Fruit fly (Drosophila melanogaster) whole organism, prepupa: Measurements from ENCODE around the gene nis.

Experiments
- CG10631 ChIP-seq: fragments of 200-800 bp; sonication (Bioruptor generic); optimal IDR thresholded peaks from 2 replicates; lab custom pipeline; 2016; ENCODE audit warnings: missing biosample characterization, missing genetic modification characterization
- CG10669 ChIP-seq: fragments of 200-800 bp; sonication (Bioruptor generic); optimal IDR thresholded peaks from 3 replicates; lab custom pipeline; 2018; ENCODE audit warnings: missing biosample characterization, mild to moderate bottlenecking, missing genetic modification characterization, moderate library complexity
- CG11294 ChIP-seq: fragments of 200-800 bp; sonication (Bioruptor generic); IDR thresholded peaks from 2 replicates; pipeline ENCODE4 v1.3.6; 2022; ENCODE audit warnings: missing biosample characterization, missing genetic modification characterization
- CG11762 ChIP-seq: fragments of 200-800 bp; sonication (Bioruptor generic); optimal IDR thresholded peaks from 3 replicates; lab custom pipeline; 2016; ENCODE audit warnings: missing biosample characterization, missing genetic modification characterization; ENCODE audit not compliant: insufficient read depth
- CG11902 ChIP-seq: fragments of 200-800 bp; sonication (Bioruptor generic); optimal IDR thresholded peaks from 3 replicates; lab custom pipeline; 2016; ENCODE audit warnings: missing biosample characterization, missing genetic modification characterization
- CG1621 ChIP-seq: fragments of 200-800 bp; sonication (Bioruptor generic); optimal IDR thresholded peaks from 3 replicates; lab custom pipeline; 2018; ENCODE audit warnings: missing biosample characterization, mild to moderate bottlenecking, missing genetic modification characterization
- CG16779 ChIP-seq: fragments of 200-800 bp; sonication (Bioruptor generic); optimal IDR thresholded peaks from 3 replicates; lab custom pipeline; 2017; ENCODE audit warnings: missing biosample characterization, mild to moderate bottlenecking, missing genetic modification characterization
- CG3032 ChIP-seq: fragments of 200-800 bp; optimal IDR thresholded peaks from 2 replicates; lab custom pipeline; 2019; ENCODE audit warnings: missing biosample characterization, mild to moderate bottlenecking, missing genetic modification characterization, moderate library complexity
- CG31627 ChIP-seq: fragments of 200-800 bp; sonication (Bioruptor generic); optimal IDR thresholded peaks from 3 replicates; lab custom pipeline; 2016; ENCODE audit warnings: missing biosample characterization, missing genetic modification characterization
- CG32006 ChIP-seq: fragments of 200-800 bp; sonication (Bioruptor generic); optimal IDR thresholded peaks from 3 replicates; lab custom pipeline; 2017; ENCODE audit warnings: missing biosample characterization, mild to moderate bottlenecking, missing genetic modification characterization
- CG34406 ChIP-seq: fragments of 200-800 bp; sonication (Bioruptor generic); optimal IDR thresholded peaks from 3 replicates; lab custom pipeline; 2016; ENCODE audit warnings: missing biosample characterization, missing genetic modification characterization
- CG3919 ChIP-seq: fragments of 200-800 bp; sonication (Bioruptor generic); optimal IDR thresholded peaks from 3 replicates; lab custom pipeline; 2016; ENCODE audit warnings: missing biosample characterization, missing genetic modification characterization
- CG4318 ChIP-seq: fragments of 200-800 bp; sonication (Bioruptor generic); optimal IDR thresholded peaks from 3 replicates; lab custom pipeline; 2017; ENCODE audit warnings: missing biosample characterization, mild to moderate bottlenecking, missing genetic modification characterization
- CG6276 ChIP-seq: fragments of 200-800 bp; sonication (Bioruptor generic); optimal IDR thresholded peaks from 2 replicates; lab custom pipeline; 2017; ENCODE audit warnings: missing biosample characterization, mild to moderate bottlenecking, missing genetic modification characterization
- CG6792 ChIP-seq: fragments of 200-800 bp; sonication (Bioruptor generic); optimal IDR thresholded peaks from 3 replicates; lab custom pipeline; 2016; ENCODE audit warnings: missing biosample characterization, missing genetic modification characterization
- CG6808 ChIP-seq: fragments of 200-800 bp; sonication (Bioruptor generic); optimal IDR thresholded peaks from 3 replicates; lab custom pipeline; 2017; ENCODE audit warnings: missing biosample characterization, missing genetic modification characterization, mild to moderate bottlenecking, moderate library complexity, missing genetic modification reagents
- CG8319 ChIP-seq: fragments of 200-800 bp; sonication (Bioruptor generic); optimal IDR thresholded peaks from 3 replicates; lab custom pipeline; 2016; ENCODE audit warnings: missing biosample characterization, missing genetic modification characterization
- CG9139 ChIP-seq: fragments of 200-800 bp; sonication (Bioruptor generic); optimal IDR thresholded peaks from 3 replicates; lab custom pipeline; 2017; ENCODE audit warnings: missing biosample characterization, mild to moderate bottlenecking, missing genetic modification characterization
- Eip75B ChIP-seq: fragments of 200-800 bp; sonication (Bioruptor generic); optimal IDR thresholded peaks from 3 replicates; lab custom pipeline; 2016; ENCODE audit warnings: missing biosample characterization, missing genetic modification characterization
- Eip78C ChIP-seq: fragments of 200-800 bp; sonication (Bioruptor generic); peaks from one replicate; lab custom pipeline; 2016; ENCODE audit warnings: missing biosample characterization, missing genetic modification characterization
- Ets21C ChIP-seq: fragments of 200-800 bp; sonication (Bioruptor generic); optimal IDR thresholded peaks from 3 replicates; lab custom pipeline; 2016; ENCODE audit warnings: missing biosample characterization, missing genetic modification characterization
- Ets96B ChIP-seq: fragments of 200-800 bp; optimal IDR thresholded peaks from 2 replicates; lab custom pipeline; 2019; ENCODE audit warnings: missing biosample characterization, mild to moderate bottlenecking, missing genetic modification characterization, moderate library complexity
- Gug ChIP-seq: fragments of 200-800 bp; sonication (Bioruptor generic); IDR thresholded peaks from 2 replicates; pipeline ENCODE4 v1.3.6; 2022; ENCODE audit warnings: missing biosample characterization, missing genetic modification characterization
- Hr39 ChIP-seq: fragments of 200-800 bp; sonication (Bioruptor generic); optimal IDR thresholded peaks from 2 replicates; lab custom pipeline; 2016; ENCODE audit warnings: missing biosample characterization, missing genetic modification characterization
- Hr4 ChIP-seq: fragments of 200-800 bp; sonication (Bioruptor generic); optimal IDR thresholded peaks from 3 replicates; lab custom pipeline; 2016; ENCODE audit warnings: missing biosample characterization, missing genetic modification characterization
- Lpt ChIP-seq: fragments of 200-800 bp; sonication (Bioruptor generic); optimal IDR thresholded peaks from 3 replicates; lab custom pipeline; 2016; ENCODE audit warnings: missing biosample characterization, missing genetic modification characterization
- Met ChIP-seq: fragments of 200-800 bp; sonication (Bioruptor generic); optimal IDR thresholded peaks from 3 replicates; lab custom pipeline; 2016; ENCODE audit warnings: missing biosample characterization, missing genetic modification characterization
- OdsH ChIP-seq: fragments of 200-800 bp; sonication (Bioruptor generic); optimal IDR thresholded peaks from 3 replicates; lab custom pipeline; 2016; ENCODE audit warnings: missing biosample characterization, missing genetic modification characterization
- Sox102F ChIP-seq: fragments of 200-800 bp; sonication (Bioruptor generic); optimal IDR thresholded peaks from 2 replicates; lab custom pipeline; 2016; ENCODE audit warnings: missing biosample characterization, mild to moderate bottlenecking, missing genetic modification characterization
- Sox14 ChIP-seq: fragments of 200-800 bp; sonication (Bioruptor generic); optimal IDR thresholded peaks from 3 replicates; lab custom pipeline; 2016; ENCODE audit warnings: missing biosample characterization, missing genetic modification characterization
- Sox15 ChIP-seq: fragments of 200-800 bp; sonication (Bioruptor generic); optimal IDR thresholded peaks from 3 replicates; lab custom pipeline; 2016; ENCODE audit warnings: missing biosample characterization, missing genetic modification characterization
- achi ChIP-seq: fragments of 200-800 bp; sonication (Bioruptor generic); optimal IDR thresholded peaks from 3 replicates; lab custom pipeline; 2016; ENCODE audit warnings: missing biosample characterization, missing genetic modification characterization
- acj6 ChIP-seq: fragments of 200-800 bp; sonication (Bioruptor generic); optimal IDR thresholded peaks from 3 replicates; lab custom pipeline; 2016; ENCODE audit warnings: missing biosample characterization, missing genetic modification characterization
- eg ChIP-seq: fragments of 200-800 bp; sonication (Bioruptor generic); IDR thresholded peaks from 3 replicates; pipeline ENCODE4 v1.3.6; 2022; ENCODE audit warnings: missing biosample characterization, missing genetic modification characterization
- esn ChIP-seq: fragments of 200-800 bp; sonication (Bioruptor generic); optimal IDR thresholded peaks from 2 replicates; lab custom pipeline; 2016; ENCODE audit warnings: missing biosample characterization, mild to moderate bottlenecking, missing genetic modification characterization, moderate library complexity
- fd59A ChIP-seq: fragments of 200-800 bp; sonication (Bioruptor generic); optimal IDR thresholded peaks from 2 replicates; lab custom pipeline; 2017; ENCODE audit warnings: missing biosample characterization, mild to moderate bottlenecking, missing genetic modification characterization, missing genetic modification reagents
- fkh ChIP-seq: fragments of 200-800 bp; sonication (Bioruptor generic); optimal IDR thresholded peaks from 3 replicates; lab custom pipeline; 2017; ENCODE audit warnings: missing biosample characterization, mild to moderate bottlenecking, missing genetic modification characterization, moderate library complexity
- net ChIP-seq: fragments of 200-800 bp; sonication (Bioruptor generic); optimal IDR thresholded peaks from 3 replicates; lab custom pipeline; 2016; ENCODE audit warnings: missing biosample characterization, missing genetic modification characterization
- pdm3 ChIP-seq: fragments of 200-800 bp; sonication (Bioruptor generic); optimal IDR thresholded peaks from 3 replicates; lab custom pipeline; 2016; ENCODE audit warnings: missing biosample characterization, missing genetic modification characterization
- salr ChIP-seq, 2 experiments: fragments of 200-800 bp; sonication (Bioruptor generic); optimal IDR thresholded peaks; 3 replicates each; lab custom pipeline; 2016 to 2018; ENCODE audit warnings: missing biosample characterization in 2 of 2, missing genetic modification characterization in 2 of 2, mild to moderate bottlenecking in 1 of 2
- spab ChIP-seq: fragments of 200-800 bp; sonication (Bioruptor generic); optimal IDR thresholded peaks from 2 replicates; lab custom pipeline; 2017; ENCODE audit warnings: missing biosample characterization, mild to moderate bottlenecking, missing genetic modification characterization, missing genetic modification reagents
- ss ChIP-seq, 2 experiments: fragments of 200-800 bp; sonication (Bioruptor generic); optimal IDR thresholded peaks; 2 replicates in 1 of 2; 3 replicates in 1 of 2; lab custom pipeline; 2017 to 2018; ENCODE audit warnings: mild to moderate bottlenecking in 2 of 2, missing biosample characterization in 2 of 2, missing genetic modification characterization in 2 of 2, moderate library complexity in 1 of 2
- svp ChIP-seq: fragments of 200-800 bp; sonication (Bioruptor generic); peaks from one replicate; lab custom pipeline; 2016; ENCODE audit warnings: missing biosample characterization, missing genetic modification characterization
- topi ChIP-seq: fragments of 200-800 bp; sonication (Bioruptor generic); optimal IDR thresholded peaks from 3 replicates; lab custom pipeline; 2016; ENCODE audit warnings: missing biosample characterization, missing genetic modification characterization

Gene nis

dm6 chr2L:1575604-1576003 is 11.4 kb downstream of the nis start (continued):
- TF ChIP-seq Sox102F = peak; percentile 36
- peak; percentile 71 for TF ChIP-seq Ets96B (tag; lab: Kevin White, UChicago)
- TF ChIP-seq spab = peak; percentile 66
- TF ChIP-seq Ets21C (GFP tag; lab: Kevin White, UChicago) = peak; percentile 2
- peak; percentile 23 to 65 for TF ChIP-seq ss (GFP tag; optimal IDR thresholded peaks at IDR 0.05; lab: Kevin White, UChicago)
- TF ChIP-seq Lpt (GFP tag; lab: Kevin White, UChicago) = peak; percentile 75
- peak; percentile 71 for TF ChIP-seq CG34406 (GFP tag; lab: Kevin White, UChicago)
- peak; percentile 85 for TF ChIP-seq achi (GFP tag; lab: Kevin White, UChicago)
- TF ChIP-seq CG31627 (GFP tag; lab: Kevin White, UChicago) = peak; percentile 75
- peak; percentile 79 for TF ChIP-seq topi (GFP tag; lab: Kevin White, UChicago)
- peak; percentile 84 for TF ChIP-seq CG6276
- peak; percentile 56 for TF ChIP-seq CG6808
- peak; percentile 76 for TF ChIP-seq CG3032 (tag; lab: Kevin White, UChicago)
- TF ChIP-seq Met (GFP tag; lab: Kevin White, UChicago) = peak; percentile 52
- TF ChIP-seq Hr39 (GFP tag; lab: Kevin White, UChicago) = peak; percentile 82
- TF ChIP-seq CG8319 (GFP tag; lab: Kevin White, UChicago) = peak; percentile 43
- peak; percentile 38 for TF ChIP-seq CG9139 (GFP tag; lab: Kevin White, UChicago)
- TF ChIP-seq, all 60 proteins: peak for 53

- TF ChIP-seq CG11294 (GFP tag; lab: Robert Waterston, UW) = no peak
- no peak for TF ChIP-seq acj6 (GFP tag; lab: Kevin White, UChicago)
- no peak for TF ChIP-seq CG16779 (tag; lab: Kevin White, UChicago)
- TF ChIP-seq CG6792 (GFP tag; lab: Kevin White, UChicago) = peak; percentile 39
- peak; percentile 14 for TF ChIP-seq Hr39 (GFP tag; lab: Kevin White, UChicago)
- TF ChIP-seq CG3032 (tag; lab: Kevin White, UChicago) = peak; percentile 62
- no peak for TF ChIP-seq Sox15 (GFP tag; lab: Kevin White, UChicago)
- TF ChIP-seq CG34406 (GFP tag; lab: Kevin White, UChicago) = no peak
- TF ChIP-seq CG11762 (GFP tag; lab: Kevin White, UChicago) = peak; percentile 32
- TF ChIP-seq eg (GFP tag; lab: Robert Waterston, UW) = no peak
- TF ChIP-seq net (GFP tag; lab: Kevin White, UChicago) = peak; percentile 3
- peak; percentile 45 for TF ChIP-seq CG8319 (GFP tag; lab: Kevin White, UChicago)
- TF ChIP-seq Ets96B (tag; lab: Kevin White, UChicago) = no peak
- TF ChIP-seq salr (GFP tag; optimal IDR thresholded peaks at IDR 0.05; lab: Kevin White, UChicago) = peak in 1 of 2 experiments; percentile 23
- TF ChIP-seq Hr4 (GFP tag; lab: Kevin White, UChicago) = peak; percentile 57
- peak; percentile 24 for TF ChIP-seq Lpt (GFP tag; lab: Kevin White, UChicago)
- peak; percentile 57 for TF ChIP-seq esn (GFP tag; lab: Kevin White, UChicago)
- no peak for TF ChIP-seq fkh (GFP tag; lab: Kevin White, UChicago)
- peak; percentile 69 for TF ChIP-seq svp (GFP tag; lab: Kevin White, UChicago)
- peak; percentile 64 for TF ChIP-seq pdm3
- TF ChIP-seq ss (GFP tag; optimal IDR thresholded peaks at IDR 0.05; lab: Kevin White, UChicago) = no peak
- TF ChIP-seq Eip75B (GFP tag; lab: Kevin White, UChicago) = peak; percentile 44
- no peak for TF ChIP-seq CG11902 (GFP tag; lab: Kevin White, UChicago)
- peak; percentile 28 for TF ChIP-seq CG3919 (GFP tag; lab: Kevin White, UChicago)
- TF ChIP-seq Met (GFP tag; lab: Kevin White, UChicago) = peak; percentile 56
- peak; percentile 50 for TF ChIP-seq CG32006 (GFP tag; lab: Kevin White, UChicago)
- TF ChIP-seq Sox14 = peak; percentile 29
- peak; percentile 22 for TF ChIP-seq Ets21C (GFP tag; lab: Kevin White, UChicago)
- peak; percentile 66 for TF ChIP-seq Eip78C
- TF ChIP-seq fd59A (GFP tag; lab: Kevin White, UChicago) = peak; percentile 66
- no peak for TF ChIP-seq CG1621 (tag; lab: Kevin White, UChicago)
- no peak for TF ChIP-seq Gug (GFP tag; lab: Robert Waterston, UW)
- TF ChIP-seq CG10669 = peak; percentile 54
- TF ChIP-seq CG4318 (GFP tag; lab: Kevin White, UChicago) = peak; percentile 16
- peak; percentile 47 for TF ChIP-seq Sox102F
- TF ChIP-seq CG6808 = peak; percentile 42
- TF ChIP-seq topi (GFP tag; lab: Kevin White, UChicago) = no peak
- TF ChIP-seq CG6276 = peak; percentile 27
- no peak for TF ChIP-seq CG9139 (GFP tag; lab: Kevin White, UChicago)
- peak; percentile 38 for TF ChIP-seq spab
- peak; percentile 31 for TF ChIP-seq CG10631 (GFP tag; lab: Kevin White, UChicago)
- TF ChIP-seq OdsH = peak; percentile 51
- TF ChIP-seq, all 60 proteins: peak for 28
Measured at dm6 chr2L:1574009-1574408, 12.9 kb downstream of the nis start.
